Worm (Caenorhabditis elegans) whole organism, young adult: ENCODE results near the gene tbcc-1.

Experiments
- Y79H2A.3 ChIP-seq: fragments of 200-800 bp; sonication (Bioruptor generic); conservative IDR thresholded peaks from 2 replicates; pipeline ENCODE4 v1.3.6; 2022; ENCODE audit warnings: missing genetic modification reagents, missing genetic modification characterization, missing compliant biosample characterization
- chd-7 ChIP-seq: sonication (generic microtip); optimal IDR thresholded peaks from 2 replicates; lab custom pipeline; 2016; ENCODE audit warnings: mild to moderate bottlenecking, missing genetic modification characterization, moderate library complexity, missing compliant biosample characterization
- dpl-1 ChIP-seq: fragments of 150-350 bp; optimal IDR thresholded peaks from 2 replicates; lab custom pipeline; 2014; ENCODE audit warnings: missing biosample characterization, missing genetic modification reagents, missing genetic modification characterization
- hlh-26 ChIP-seq: fragments of 200-800 bp; sonication (Bioruptor generic); conservative IDR thresholded peaks from 2 replicates; pipeline ENCODE4 v1.3.6; 2022; ENCODE audit warnings: missing genetic modification reagents, missing genetic modification characterization, missing compliant biosample characterization
- mel-28 ChIP-seq: sonication (generic microtip); optimal IDR thresholded peaks from 2 replicates; lab custom pipeline; 2016; ENCODE audit warnings: borderline replicate concordance, mild to moderate bottlenecking, missing genetic modification characterization, missing compliant biosample characterization
- ztf-28 ChIP-seq: fragments of 200-800 bp; sonication (Bioruptor generic); IDR thresholded peaks from 2 replicates; pipeline ENCODE4 v1.3.6; 2022; ENCODE audit warnings: missing genetic modification reagents, missing genetic modification characterization, missing compliant biosample characterization

- TF ChIP-seq ztf-28 (GFP tag; lab: Robert Waterston, UW): no peak
- TF ChIP-seq dpl-1 (GFP tag; lab: Kevin White, UChicago): no peak
- TF ChIP-seq hlh-26 (GFP tag; lab: Robert Waterston, UW): no peak
- peak; percentile 82 for TF ChIP-seq chd-7 (tag; lab: Kevin White, UChicago)
- TF ChIP-seq Y79H2A.3 (GFP tag; lab: Robert Waterston, UW): no peak
- TF ChIP-seq mel-28 (tag; lab: Kevin White, UChicago): no peak
These were observed 23.2 kb downstream of the tbcc-1 start for ce11 chrIII:2811410-2811809.
